Worm (Caenorhabditis elegans) whole organism, L2 larva: ENCODE measurements around the gene dsb-3.

Experiments used
- C34F6.9 ChIP-seq: fragments of 150-350 bp; optimal IDR thresholded peaks from 2 replicates; lab custom pipeline; 2014; ENCODE audit warnings: missing biosample characterization, missing genetic modification characterization
- F13H6.1 ChIP-seq: sonication (generic microtip); optimal IDR thresholded peaks from 2 replicates; lab custom pipeline; 2016; ENCODE audit warnings: missing genetic modification characterization, missing compliant biosample characterization
- R02D3.7 ChIP-seq: fragments of 150-350 bp; optimal IDR thresholded peaks from 2 replicates; lab custom pipeline; 2014; ENCODE audit warnings: missing biosample characterization, missing genetic modification characterization
- ZK546.5 ChIP-seq: sonication (generic microtip); optimal IDR thresholded peaks from 2 replicates; lab custom pipeline; 2017; ENCODE audit warnings: missing biosample characterization, missing genetic modification characterization
- alr-1 ChIP-seq: fragments of 150-350 bp; optimal IDR thresholded peaks from 2 replicates; lab custom pipeline; 2014; ENCODE audit warnings: missing biosample characterization, missing genetic modification characterization
- aly-2 ChIP-seq: fragments of 150-350 bp; optimal IDR thresholded peaks from 2 replicates; lab custom pipeline; 2014; ENCODE audit warnings: missing biosample characterization, missing genetic modification characterization
- ceh-82 ChIP-seq: fragments of 150-350 bp; optimal IDR thresholded peaks from 2 replicates; lab custom pipeline; 2014; ENCODE audit warnings: missing biosample characterization, missing genetic modification characterization
- crh-2 ChIP-seq: sonication (generic microtip); optimal IDR thresholded peaks from 2 replicates; lab custom pipeline; 2017; ENCODE audit warnings: missing biosample characterization, missing genetic modification characterization
- dmd-4 ChIP-seq: sonication (generic microtip); optimal IDR thresholded peaks from 2 replicates; lab custom pipeline; 2017; ENCODE audit warnings: missing biosample characterization, missing genetic modification characterization
- egl-27 ChIP-seq: sonication (generic microtip); optimal IDR thresholded peaks from 3 replicates; lab custom pipeline; 2017; ENCODE audit warnings: missing biosample characterization, missing genetic modification reagents, missing genetic modification characterization
- elt-1 ChIP-seq: fragments of 150-350 bp; optimal IDR thresholded peaks from 2 replicates; lab custom pipeline; 2014; ENCODE audit warnings: missing biosample characterization, missing genetic modification characterization
- elt-3 ChIP-seq: sonication (generic microtip); optimal IDR thresholded peaks from 2 replicates; lab custom pipeline; 2017; ENCODE audit warnings: missing biosample characterization, missing genetic modification characterization
- fos-1 ChIP-seq: fragments of 150-350 bp; optimal IDR thresholded peaks from 2 replicates; lab custom pipeline; 2014; ENCODE audit warnings: missing biosample characterization, missing genetic modification characterization
- lin-11 ChIP-seq: fragments of 150-350 bp; sonication (generic microtip); optimal IDR thresholded peaks from 2 replicates; lab custom pipeline; 2014; ENCODE audit warnings: missing biosample characterization, missing genetic modification characterization, inconsistent platforms, mixed read lengths
- lin-13 ChIP-seq: fragments of 150-350 bp; optimal IDR thresholded peaks from 2 replicates; lab custom pipeline; 2014; ENCODE audit warnings: missing biosample characterization, missing genetic modification reagents, missing genetic modification characterization
- lin-39 ChIP-seq: fragments of 150-350 bp; optimal IDR thresholded peaks from 2 replicates; lab custom pipeline; 2014; ENCODE audit warnings: missing biosample characterization, missing genetic modification reagents, missing genetic modification characterization
- lsy-2 ChIP-seq, 2 experiments: fragments of 150-350 bp in 1 of 2; sonication (generic microtip) in 1 of 2; optimal IDR thresholded peaks; 2 replicates each; lab custom pipeline; 2014 to 2017; ENCODE audit warnings: missing biosample characterization in 2 of 2, missing genetic modification characterization in 2 of 2
- mab-5 ChIP-seq: fragments of 150-350 bp; optimal IDR thresholded peaks from 2 replicates; lab custom pipeline; 2014; ENCODE audit warnings: missing biosample characterization, missing genetic modification characterization
- mdl-1 ChIP-seq, 2 experiments: fragments of 150-350 bp in 1 of 2; sonication (generic microtip) in 1 of 2; optimal IDR thresholded peaks; 2 replicates each; lab custom pipeline; 2017; ENCODE audit warnings: missing biosample characterization in 2 of 2, missing genetic modification characterization in 2 of 2
- nhr-10 ChIP-seq: sonication (generic microtip); optimal IDR thresholded peaks from 2 replicates; lab custom pipeline; 2017; ENCODE audit warnings: missing biosample characterization, missing genetic modification characterization
- nhr-12 ChIP-seq: fragments of 150-350 bp; optimal IDR thresholded peaks from 2 replicates; lab custom pipeline; 2014; ENCODE audit warnings: missing biosample characterization, missing genetic modification characterization
- nhr-23 ChIP-seq: fragments of 150-350 bp; optimal IDR thresholded peaks from 2 replicates; lab custom pipeline; 2014; ENCODE audit warnings: missing biosample characterization, missing genetic modification reagents, missing genetic modification characterization
- nhr-237 ChIP-seq: fragments of 150-350 bp; optimal IDR thresholded peaks from 2 replicates; lab custom pipeline; 2014; ENCODE audit warnings: missing biosample characterization, missing genetic modification characterization
- nhr-25 ChIP-seq: fragments of 150-350 bp; sonication (generic microtip); optimal IDR thresholded peaks from 3 replicates; lab custom pipeline; 2014; ENCODE audit warnings: missing biosample characterization, missing genetic modification characterization
- nhr-6 ChIP-seq: fragments of 150-350 bp; optimal IDR thresholded peaks from 2 replicates; lab custom pipeline; 2014; ENCODE audit warnings: missing biosample characterization, missing genetic modification characterization
- nhr-77 ChIP-seq: fragments of 150-350 bp; optimal IDR thresholded peaks from 2 replicates; lab custom pipeline; 2014; ENCODE audit warnings: missing biosample characterization, missing genetic modification characterization
- peb-1 ChIP-seq: fragments of 150-350 bp; optimal IDR thresholded peaks from 2 replicates; lab custom pipeline; 2014; ENCODE audit warnings: missing biosample characterization, missing genetic modification characterization
- sem-4 ChIP-seq: fragments of 150-350 bp; optimal IDR thresholded peaks from 2 replicates; lab custom pipeline; 2014; ENCODE audit warnings: missing biosample characterization, missing genetic modification reagents, missing genetic modification characterization
- skn-1 ChIP-seq: sonication (generic microtip); optimal IDR thresholded peaks from 2 replicates; lab custom pipeline; 2017; ENCODE audit warnings: missing biosample characterization, missing genetic modification characterization
- sma-3 ChIP-seq: sonication (generic microtip); optimal IDR thresholded peaks from 2 replicates; lab custom pipeline; 2016; ENCODE audit warnings: missing genetic modification reagents, missing genetic modification characterization, missing compliant biosample characterization
- sma-9 ChIP-seq, 2 experiments: fragments of 150-350 bp in 1 of 2; sonication (generic microtip) in 1 of 2; optimal IDR thresholded peaks; 2 replicates each; lab custom pipeline; 2014 to 2016; ENCODE audit warnings: missing genetic modification characterization in 2 of 2, mild to moderate bottlenecking in 1 of 2, missing biosample characterization in 1 of 2, missing compliant biosample characterization in 1 of 2, missing genetic modification reagents in 1 of 2, moderate library complexity in 1 of 2
- snpc-4 ChIP-seq: fragments of 150-350 bp; optimal IDR thresholded peaks from 2 replicates; lab custom pipeline; 2014; ENCODE audit warnings: missing biosample characterization, missing genetic modification characterization
- unc-39 ChIP-seq: fragments of 150-350 bp; optimal IDR thresholded peaks from 2 replicates; lab custom pipeline; 2014; ENCODE audit warnings: missing biosample characterization, missing genetic modification characterization
- unc-62 ChIP-seq: fragments of 150-350 bp; optimal IDR thresholded peaks from 2 replicates; lab custom pipeline; 2014; ENCODE audit warnings: missing biosample characterization, missing genetic modification reagents, missing genetic modification characterization
- ztf-11 ChIP-seq: sonication (generic microtip); optimal IDR thresholded peaks from 2 replicates; lab custom pipeline; 2017; ENCODE audit warnings: missing biosample characterization, missing genetic modification characterization
- ztf-4 ChIP-seq: fragments of 150-350 bp; optimal IDR thresholded peaks from 2 replicates; lab custom pipeline; 2014; ENCODE audit warnings: missing biosample characterization, missing genetic modification characterization

Gene dsb-3

ce11 chrIV:7747838-7748237 is 11.6 kb downstream of the dsb-3 start, which contains the start of gene klo-1:
Gene klo-1 (minus strand): TSS chrIV:7748225.
- TF ChIP-seq unc-62 (GFP tag; lab: Kevin White, UChicago) (no peak), fos-1 (tag; lab: Kevin White, UChicago) (peak; percentile 83), sma-9 (GFP tag; optimal IDR thresholded peaks at IDR 0.05; lab: Kevin White, UChicago) (peak; percentile 38), sma-9 (tag; optimal IDR thresholded peaks at IDR 0.05; lab: Kevin White, UChicago) (no peak), crh-2 (tag; lab: Kevin White, UChicago) (peak; percentile 54), unc-39 (tag; lab: Kevin White, UChicago) (no peak)

ce11 chrIV:7743539-7743938 is 15.9 kb downstream of the dsb-3 start, which contains the start of gene npr-35:
Gene npr-35 (plus strand): TSS chrIV:7743839.
- TF ChIP-seq ztf-4 (no peak), mab-5 (tag; lab: Kevin White, UChicago) (no peak), nhr-10 (no peak)

ce11 chrIV:7736616-7737015 is 22.8 kb downstream of the dsb-3 start:
- TF ChIP-seq dmd-4: no peak
- no peak for TF ChIP-seq mab-5 (tag; lab: Kevin White, UChicago)
- no peak for TF ChIP-seq ZK546.5 (tag; lab: Kevin White, UChicago)
- TF ChIP-seq elt-3 (tag; lab: Kevin White, UChicago): no peak
- no peak for TF ChIP-seq nhr-77
- no peak for TF ChIP-seq nhr-12 (tag; lab: Kevin White, UChicago)
- TF ChIP-seq nhr-237 (tag; lab: Kevin White, UChicago): no peak
- TF ChIP-seq lin-13: no peak
- no peak for TF ChIP-seq mdl-1 (tag; optimal IDR thresholded peaks at IDR 0.05; lab: Kevin White, UChicago)
- no peak for TF ChIP-seq skn-1
- no peak for TF ChIP-seq elt-1
- TF ChIP-seq ztf-11 (tag; lab: Kevin White, UChicago): no peak
- TF ChIP-seq nhr-23 (tag; lab: Kevin White, UChicago): no peak
- no peak for TF ChIP-seq nhr-6
- TF ChIP-seq snpc-4 (tag; lab: Kevin White, UChicago): no peak
- TF ChIP-seq nhr-10: no peak
- TF ChIP-seq nhr-25 (tag; lab: Kevin White, UChicago): no peak
- TF ChIP-seq, all 48 proteins: peak for 0

ce11 chrIV:7734619-7735018 is 24.8 kb downstream of the dsb-3 start, which contains the start of gene clx-1:
Gene clx-1 (plus strand): TSS chrIV:7734648.
- no peak for TF ChIP-seq nhr-237 (tag; lab: Kevin White, UChicago)
- TF ChIP-seq fos-1 (tag; lab: Kevin White, UChicago): no peak
- TF ChIP-seq peb-1 (tag; lab: Kevin White, UChicago): no peak
- TF ChIP-seq egl-27: no peak
- TF ChIP-seq unc-39 (tag; lab: Kevin White, UChicago): no peak
- TF ChIP-seq nhr-10: no peak
- TF ChIP-seq nhr-25 (tag; lab: Kevin White, UChicago): no peak
- no peak for TF ChIP-seq ceh-82 (tag; lab: Kevin White, UChicago)
- no peak for TF ChIP-seq alr-1 (tag; lab: Kevin White, UChicago)
- no peak for TF ChIP-seq F13H6.1 (tag; lab: Kevin White, UChicago)
- no peak for TF ChIP-seq elt-1
- no peak for TF ChIP-seq ztf-11 (tag; lab: Kevin White, UChicago)
- no peak for TF ChIP-seq ztf-4
- no peak for TF ChIP-seq C34F6.9 (tag; lab: Kevin White, UChicago)
- TF ChIP-seq ZK546.5 (tag; lab: Kevin White, UChicago): no peak

- TF ChIP-seq R02D3.7 (no peak), aly-2 (tag; lab: Kevin White, UChicago) (no peak)
These were observed 25.3 kb downstream of the dsb-3 start for ce11 chrIV:7734173-7734572.

ce11 chrIV:7731960-7732359 is 27.5 kb downstream of the dsb-3 start, which contains the start of the genes C50F7.9 and C50F7.3:
Gene C50F7.9 (minus strand): TSS chrIV:7732060.
Gene C50F7.3 (plus strand): TSS chrIV:7732329.
- TF ChIP-seq sma-3 (GFP tag; lab: Kevin White, UChicago): no peak
- TF ChIP-seq sem-4 (tag; lab: Kevin White, UChicago): no peak
- no peak for TF ChIP-seq aly-2 (tag; lab: Kevin White, UChicago)
- no peak for TF ChIP-seq elt-3 (tag; lab: Kevin White, UChicago)
- TF ChIP-seq lin-11: no peak
- no peak for TF ChIP-seq lin-39 (tag; lab: Kevin White, UChicago)
- TF ChIP-seq lsy-2 (tag; optimal IDR thresholded peaks at IDR 0.05; lab: Kevin White, UChicago): no peak
